Worm (Caenorhabditis elegans) whole organism, L4 larva: Measurements from ENCODE around the gene mrps-11.

ENCODE experiments used
- F37D6.2 ChIP-seq: sonication (generic microtip); optimal IDR thresholded peaks from 2 replicates; lab custom pipeline; 2016; ENCODE audit warnings: mild to moderate bottlenecking, missing genetic modification characterization, missing compliant biosample characterization
- Y105C5A.15 ChIP-seq: fragments of 200-800 bp; sonication (Bioruptor generic); IDR thresholded peaks from 2 replicates; pipeline ENCODE4 v1.3.6; 2022; ENCODE audit warnings: missing genetic modification characterization, missing compliant biosample characterization
- Y48G9A.11 ChIP-seq: fragments of 200-800 bp; sonication (Bioruptor generic); IDR thresholded peaks from 2 replicates; pipeline ENCODE4 v1.3.6; 2022; ENCODE audit warnings: missing genetic modification reagents, missing genetic modification characterization, missing compliant biosample characterization
- aha-1 ChIP-seq: fragments of 150-350 bp; peaks from one replicate; lab custom pipeline; 2014; ENCODE audit warnings: missing biosample characterization, missing genetic modification characterization
- ama-1 ChIP-seq: fragments of 150-350 bp; optimal IDR thresholded peaks from 2 replicates; lab custom pipeline; 2014; ENCODE audit warnings: inconsistent platforms, mixed read lengths
- arid-1 ChIP-seq: fragments of 200-800 bp; sonication (Bioruptor generic); conservative IDR thresholded peaks from 2 replicates; pipeline ENCODE4 v1.3.6; 2022; ENCODE audit warnings: missing genetic modification reagents, missing genetic modification characterization, missing compliant biosample characterization
- dve-1 ChIP-seq: sonication (generic microtip); optimal IDR thresholded peaks from 2 replicates; lab custom pipeline; 2017; ENCODE audit warnings: antibody characterized with exemption, mild to moderate bottlenecking, missing genetic modification characterization, missing compliant biosample characterization; ENCODE audit not compliant: insufficient read depth
- hif-1 ChIP-seq, 2 experiments: sonication (generic microtip); optimal IDR thresholded peaks; 2 replicates each; lab custom pipeline; 2016 to 2017; ENCODE audit warnings: missing compliant biosample characterization in 2 of 2, missing genetic modification characterization in 2 of 2, missing genetic modification reagents in 2 of 2, missing genotype in 2 of 2, mild to moderate bottlenecking in 1 of 2
- hlh-11 ChIP-seq: fragments of 200-800 bp; sonication (Bioruptor generic); optimal IDR thresholded peaks from 2 replicates; lab custom pipeline; 2018; ENCODE audit warnings: mild to moderate bottlenecking, missing genetic modification characterization, missing compliant biosample characterization
- hlh-30 ChIP-seq: sonication (generic microtip); optimal IDR thresholded peaks from 2 replicates; lab custom pipeline; 2017; ENCODE audit warnings: antibody characterized with exemption, mild to moderate bottlenecking, missing genetic modification characterization, missing compliant biosample characterization; ENCODE audit not compliant: insufficient read depth
- hmg-1.1 ChIP-seq: fragments of 200-800 bp; sonication (Bioruptor generic); IDR thresholded peaks from 2 replicates; pipeline ENCODE4 v1.3.6; 2022; ENCODE audit warnings: missing genetic modification reagents, missing genetic modification characterization, missing compliant biosample characterization
- lin-1 ChIP-seq: fragments of 200-800 bp; sonication (Bioruptor generic); IDR thresholded peaks from 2 replicates; pipeline ENCODE4 v1.3.6; 2022; ENCODE audit warnings: missing genetic modification reagents, missing genetic modification characterization, missing compliant biosample characterization
- lin-38 ChIP-seq: fragments of 200-800 bp; sonication (Bioruptor generic); IDR thresholded peaks from 2 replicates; pipeline ENCODE4 v1.3.6; 2022; ENCODE audit warnings: missing genetic modification reagents, missing genetic modification characterization, missing compliant biosample characterization
- lsy-2 ChIP-seq, 2 experiments: fragments of 150-350 bp in 1 of 2; sonication (generic microtip) in 1 of 2; optimal IDR thresholded peaks; 2 replicates each; lab custom pipeline; 2014 to 2017; ENCODE audit warnings: missing biosample characterization in 2 of 2, missing genetic modification characterization in 2 of 2
- madf-9 ChIP-seq: fragments of 200-800 bp; sonication (Bioruptor generic); conservative IDR thresholded peaks from 2 replicates; pipeline ENCODE4 v1.3.6; 2022; ENCODE audit warnings: missing genetic modification reagents, missing genetic modification characterization, missing compliant biosample characterization
- mdl-1 ChIP-seq, 2 experiments: fragments of 150-350 bp in 1 of 2; sonication (generic microtip) in 1 of 2; optimal IDR thresholded peaks; 2 replicates each; lab custom pipeline; 2014 to 2017; ENCODE audit warnings: missing biosample characterization in 2 of 2, missing genetic modification characterization in 2 of 2
- mes-2 ChIP-seq: sonication (generic microtip); optimal IDR thresholded peaks from 2 replicates; lab custom pipeline; 2016; ENCODE audit warnings: missing genotype, mild to moderate bottlenecking, missing genetic modification characterization, missing compliant biosample characterization; ENCODE audit not compliant: poor library complexity, severe bottlenecking
- mxl-2 ChIP-seq: fragments of 200-800 bp; sonication (Bioruptor generic); conservative IDR thresholded peaks from 2 replicates; pipeline ENCODE4 v1.3.6; 2022; ENCODE audit warnings: missing genetic modification reagents, missing genetic modification characterization, missing compliant biosample characterization
- nhr-10 ChIP-seq: fragments of 150-350 bp; optimal IDR thresholded peaks from 2 replicates; lab custom pipeline; 2014; ENCODE audit warnings: missing biosample characterization, missing genetic modification characterization
- nhr-102 ChIP-seq: sonication (generic microtip); optimal IDR thresholded peaks from 2 replicates; lab custom pipeline; 2016; ENCODE audit warnings: mild to moderate bottlenecking, missing genetic modification characterization, moderate library complexity, missing compliant biosample characterization
- nhr-111 ChIP-seq: fragments of 200-800 bp; sonication (Bioruptor generic); optimal IDR thresholded peaks from 2 replicates; lab custom pipeline; 2018; ENCODE audit warnings: mild to moderate bottlenecking, missing genetic modification characterization, missing compliant biosample characterization
- nhr-237 ChIP-seq: sonication (generic microtip); optimal IDR thresholded peaks from 2 replicates; lab custom pipeline; 2017; ENCODE audit warnings: missing biosample characterization, missing genetic modification characterization
- nhr-25 ChIP-seq: sonication (generic microtip); optimal IDR thresholded peaks from 2 replicates; lab custom pipeline; 2017; ENCODE audit warnings: missing genetic modification characterization, mild to moderate bottlenecking, missing compliant biosample characterization, antibody characterized with exemption, moderate library complexity, borderline replicate concordance; ENCODE audit not compliant: insufficient read depth
- nhr-28 ChIP-seq: fragments of 150-350 bp; optimal IDR thresholded peaks from 2 replicates; lab custom pipeline; 2014; ENCODE audit warnings: missing biosample characterization, missing genetic modification characterization
- nhr-41 ChIP-seq: fragments of 200-800 bp; sonication (Bioruptor generic); IDR thresholded peaks from 2 replicates; pipeline ENCODE4 v1.3.6; 2022; ENCODE audit warnings: missing genetic modification reagents, missing genetic modification characterization, missing compliant biosample characterization
- nhr-48 ChIP-seq: sonication (generic microtip); optimal IDR thresholded peaks from 2 replicates; lab custom pipeline; 2016; ENCODE audit warnings: mild to moderate bottlenecking, missing genetic modification characterization, missing compliant biosample characterization
- nhr-76 ChIP-seq: fragments of 150-350 bp; optimal IDR thresholded peaks from 2 replicates; lab custom pipeline; 2014; ENCODE audit warnings: missing biosample characterization, missing genetic modification characterization
- rbr-2 ChIP-seq: sonication (generic microtip); optimal IDR thresholded peaks from 2 replicates; lab custom pipeline; 2016; ENCODE audit warnings: missing genotype, missing genetic modification characterization, missing compliant biosample characterization
- sdz-12 ChIP-seq: fragments of 200-800 bp; sonication (Bioruptor generic); optimal IDR thresholded peaks from 2 replicates; lab custom pipeline; 2018; ENCODE audit warnings: mild to moderate bottlenecking, missing genetic modification characterization, missing compliant biosample characterization
- set-16 ChIP-seq: fragments of 200-800 bp; sonication (Bioruptor generic); IDR thresholded peaks from 2 replicates; pipeline ENCODE4 v1.3.6; 2022; ENCODE audit warnings: missing genetic modification reagents, missing genetic modification characterization, missing compliant biosample characterization
- snpc-4 ChIP-seq: fragments of 150-350 bp; optimal IDR thresholded peaks from 2 replicates; lab custom pipeline; 2014; ENCODE audit warnings: missing biosample characterization, missing genetic modification characterization
- unc-39 ChIP-seq: sonication (generic microtip); optimal IDR thresholded peaks from 2 replicates; lab custom pipeline; 2017; ENCODE audit warnings: missing biosample characterization, missing genetic modification characterization
- unc-62 ChIP-seq, 3 experiments: fragments of 150-350 bp in 1 of 3; sonication (generic microtip); optimal IDR thresholded peaks in 2 of 3; peaks in 1 of 3; 1 replicate in 1 of 3; 2 replicates in 2 of 3; lab custom pipeline; 2014 to 2017; ENCODE audit warnings: missing biosample characterization in 3 of 3, missing genetic modification characterization in 3 of 3, missing genetic modification reagents in 3 of 3, missing genotype in 1 of 3
- zip-2 ChIP-seq: fragments of 150-350 bp; optimal IDR thresholded peaks from 2 replicates; lab custom pipeline; 2014; ENCODE audit warnings: missing biosample characterization, missing genetic modification characterization

mrps-11 gene

ce11 chrV:12494522-12494921, at the start of gene mrps-11:
Gene mrps-11 (minus strand): TSS chrV:12494622.
- no peak for TF ChIP-seq lin-1 (GFP tag; lab: Robert Waterston, UW)
- TF ChIP-seq unc-62 (GFP tag; optimal IDR thresholded peaks at IDR 0.05 in 1 of 2; lab: Kevin White, UChicago): no peak
- no peak for TF ChIP-seq unc-62 (tag; optimal IDR thresholded peaks at IDR 0.05; lab: Kevin White, UChicago)
- no peak for TF ChIP-seq mxl-2 (GFP tag; lab: Robert Waterston, UW)
- no peak for TF ChIP-seq nhr-102
- TF ChIP-seq nhr-237 (tag; lab: Kevin White, UChicago): no peak
- TF ChIP-seq hif-1 (tag; optimal IDR thresholded peaks at IDR 0.05; lab: Kevin White, UChicago): no peak
- TF ChIP-seq nhr-111 (GFP tag; lab: Kevin White, UChicago): no peak
- no peak for TF ChIP-seq Y48G9A.11 (GFP tag; lab: Robert Waterston, UW)
- TF ChIP-seq lin-38 (GFP tag; lab: Robert Waterston, UW): no peak
- no peak for TF ChIP-seq hlh-30 (tag; lab: Kevin White, UChicago)
- no peak for TF ChIP-seq nhr-76 (tag; lab: Kevin White, UChicago)
- no peak for TF ChIP-seq dve-1 (tag; lab: Kevin White, UChicago)
- TF ChIP-seq F37D6.2 (tag; lab: Kevin White, UChicago): no peak
- TF ChIP-seq sdz-12 (GFP tag; lab: Kevin White, UChicago): no peak
- TF ChIP-seq zip-2 (tag; lab: Kevin White, UChicago): no peak
- TF ChIP-seq snpc-4 (tag; lab: Kevin White, UChicago): no peak

ce11 chrV:12542683-12543319, 48.4 kb upstream of the mrps-11 start:
- TF ChIP-seq hlh-30 (tag; lab: Kevin White, UChicago): peak; percentile 32
- peak in 1 of 2 experiments; percentile 99 for TF ChIP-seq unc-62 (GFP tag; optimal IDR thresholded peaks at IDR 0.05 in 1 of 2; lab: Kevin White, UChicago)
- no peak for TF ChIP-seq unc-62 (tag; optimal IDR thresholded peaks at IDR 0.05; lab: Kevin White, UChicago)
- no peak for TF ChIP-seq arid-1 (GFP tag; lab: Robert Waterston, UW)
- peak; percentile 17 for TF ChIP-seq nhr-28 (tag; lab: Kevin White, UChicago)
- TF ChIP-seq Y105C5A.15 (GFP tag; lab: Robert Waterston, UW): no peak
- TF ChIP-seq rbr-2 (tag; lab: Kevin White, UChicago): peak; percentile 22
- no peak for TF ChIP-seq nhr-48 (tag; lab: Kevin White, UChicago)
- no peak for TF ChIP-seq nhr-41 (GFP tag; lab: Robert Waterston, UW)
- peak in 1 of 2 experiments; percentile 38 for TF ChIP-seq mdl-1 (tag; optimal IDR thresholded peaks at IDR 0.05; lab: Kevin White, UChicago)
- no peak for TF ChIP-seq set-16
- TF ChIP-seq hlh-11 (tag; lab: Kevin White, UChicago): peak; percentile 46
- no peak for TF ChIP-seq unc-39
- no peak for TF ChIP-seq madf-9 (GFP tag; lab: Robert Waterston, UW)
- peak; percentile 8 for TF ChIP-seq nhr-25 (tag; lab: Kevin White, UChicago)
- peak in 1 of 2 experiments; percentile 50 for TF ChIP-seq lsy-2 (tag; optimal IDR thresholded peaks at IDR 0.05; lab: Kevin White, UChicago)
- peak; percentile 4 for TF ChIP-seq nhr-102
- TF ChIP-seq mes-2 (tag; lab: Kevin White, UChicago): peak; percentile 47
- peak; percentile 65 for TF ChIP-seq aha-1 (tag; lab: Kevin White, UChicago)
- peak; percentile 71 for TF ChIP-seq nhr-10 (tag; lab: Kevin White, UChicago)
- peak; percentile 53 for TF ChIP-seq ama-1

ce11 chrV:12541207-12541606, 46.8 kb upstream of the mrps-11 start:
- TF ChIP-seq hmg-1.1 (GFP tag; lab: Robert Waterston, UW) (no peak), unc-62 (GFP tag; optimal IDR thresholded peaks at IDR 0.05 in 1 of 2; lab: Kevin White, UChicago) (peak in 1 of 2 experiments; percentile 98), unc-62 (tag; optimal IDR thresholded peaks at IDR 0.05; lab: Kevin White, UChicago) (no peak)
